Fruit fly (Drosophila melanogaster): ENCODE results near the gene SMC3.

dm6 chrX:16599770-16600169 is 6.5 kb upstream of the SMC3 start:
- no peak for TF ChIP-seq CG8478 (optimal IDR thresholded peaks at IDR 0.05)
- no peak for TF ChIP-seq CTCF (optimal IDR thresholded peaks at IDR 0.05)

Data from S2 (cell line).